Worm (Caenorhabditis elegans): ENCODE measurements around the gene bcmo-2.

DNA sequence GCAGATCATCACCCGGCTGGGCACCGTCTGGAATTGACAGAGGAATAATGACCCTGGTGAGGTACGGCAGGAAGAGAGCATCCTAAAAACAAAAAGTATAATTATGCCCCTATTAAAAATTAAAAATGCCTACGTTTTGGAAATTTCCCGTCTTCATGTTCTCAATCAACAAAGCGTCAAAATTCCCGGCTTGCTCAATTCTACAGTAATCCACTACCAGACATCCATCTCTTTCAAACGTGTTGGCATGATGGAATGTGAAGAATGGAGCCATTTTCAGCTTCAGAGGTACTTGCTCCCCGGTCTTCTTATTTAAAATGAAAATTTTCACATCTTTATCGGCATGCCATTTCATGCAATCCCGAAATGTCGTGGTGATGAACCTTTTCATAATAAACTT lies 1.3 kb downstream of the bcmo-2 start:
- TF ChIP-seq unc-39 (tag; optimal IDR thresholded peaks at IDR 0.05) (no peak), ceh-83 (GFP tag; optimal IDR thresholded peaks at IDR 0.05) (no peak), lsy-2 (tag; optimal IDR thresholded peaks at IDR 0.05) (no peak), ztf-11 (tag; optimal IDR thresholded peaks at IDR 0.05) (no peak), nhr-28 (tag; optimal IDR thresholded peaks at IDR 0.05) (no peak), snpc-4 (tag; optimal IDR thresholded peaks at IDR 0.05) (no peak), lin-13 (tag; optimal IDR thresholded peaks at IDR 0.05) (no peak), elt-1 (tag; optimal IDR thresholded peaks at IDR 0.05; ENCODE audit: borderline replicate concordance, insufficient read depth) (no peak), elt-3 (tag; optimal IDR thresholded peaks at IDR 0.05) (no peak), ces-1 (GFP tag; optimal IDR thresholded peaks at IDR 0.05) (no peak), mab-5 (tag; optimal IDR thresholded peaks at IDR 0.05) (no peak), cnd-1 (tag; optimal IDR thresholded peaks at IDR 0.05) (no peak), nhr-76 (tag; optimal IDR thresholded peaks at IDR 0.05) (no peak), ham-2 (GFP tag; optimal IDR thresholded peaks at IDR 0.05) (no peak)
